Fruit fly (Drosophila melanogaster): ENCODE results near the gene CG15418.

DNA sequence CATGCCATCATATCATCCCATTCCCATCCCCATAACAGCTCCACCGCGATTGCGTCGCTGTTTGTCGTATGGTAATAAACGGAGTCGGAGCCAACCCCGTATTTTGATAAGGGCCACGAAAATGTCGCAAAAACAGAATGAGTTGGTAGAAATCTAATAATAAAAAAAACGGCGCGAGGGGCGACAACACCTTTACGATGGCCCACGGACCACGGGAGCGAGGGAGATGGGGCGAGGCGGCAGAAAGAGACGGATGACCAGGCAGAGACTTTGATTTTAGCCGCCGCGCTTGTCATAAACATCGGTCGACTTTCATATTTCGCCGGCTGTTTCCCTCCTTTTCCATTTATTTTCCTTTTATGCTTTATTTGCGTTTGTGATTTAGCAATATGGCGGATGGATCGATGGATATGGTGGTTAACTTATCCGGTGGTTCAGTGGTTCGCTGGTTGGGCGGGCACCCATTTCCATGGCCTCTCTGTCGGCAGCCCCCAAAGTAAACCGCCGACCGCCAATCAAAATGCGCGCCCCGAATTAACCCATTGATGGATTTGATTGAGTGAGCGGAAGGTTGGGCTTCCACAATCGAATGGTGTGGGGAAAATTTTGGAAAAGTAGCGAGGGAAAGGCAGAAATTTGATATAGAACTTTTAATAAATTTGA is 9.6 kb downstream of the CG15418 start:
- TF ChIP-seq Myc (optimal IDR thresholded peaks at IDR 0.05) (no peak), Sin3A (optimal IDR thresholded peaks at IDR 0.05) (no peak), psq (optimal IDR thresholded peaks at IDR 0.05) (no peak), h (optimal IDR thresholded peaks at IDR 0.05) (no peak), ttk (optimal IDR thresholded peaks at IDR 0.05) (no peak)

Measured in Kc167 (cell line).